Fruit fly (Drosophila melanogaster): Measurements from ENCODE around the gene CG31088.

Gene CG31088

DNA sequence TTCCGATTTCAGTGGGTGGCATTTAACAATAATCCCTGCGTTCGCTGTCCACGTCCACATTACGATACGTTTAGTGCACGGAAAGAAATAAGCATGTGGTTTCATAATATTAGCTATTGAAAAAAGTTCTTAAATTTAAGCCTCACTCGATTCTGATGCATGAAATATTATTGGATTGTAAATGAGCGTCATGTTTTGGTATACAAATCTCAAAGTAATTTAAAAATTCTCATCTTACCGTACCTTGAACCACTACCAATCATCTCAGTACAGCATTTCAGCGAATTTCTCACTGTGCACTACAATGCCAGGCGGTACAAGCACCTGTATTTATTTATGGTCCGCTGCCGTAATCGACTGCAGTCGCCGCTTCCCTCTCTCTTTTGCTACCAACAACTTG is 23.5 kb upstream of the CG31088 start (continued):
- TF ChIP-seq ind (GFP tag; optimal IDR thresholded peaks at IDR 0.05): peak; percentile 81
- no peak for TF ChIP-seq CG3995 (GFP tag; optimal IDR thresholded peaks at IDR 0.05)
- TF ChIP-seq Xrp1 (GFP tag; IDR thresholded peaks at IDR 0.05): no peak
- TF ChIP-seq Sox100B (GFP tag; optimal IDR thresholded peaks at IDR 0.05): peak; percentile 82
- peak; percentile 73 for TF ChIP-seq CG10654 (GFP tag; optimal IDR thresholded peaks at IDR 0.05)
- TF ChIP-seq CG2712 (tag; optimal IDR thresholded peaks at IDR 0.05): peak; percentile 84
- peak; percentile 96 for TF ChIP-seq Ets65A (GFP tag)
- TF ChIP-seq CG12104 (GFP tag; optimal IDR thresholded peaks at IDR 0.05): peak; percentile 53
- no peak for TF ChIP-seq zfh1 (GFP tag; IDR thresholded peaks at IDR 0.05)
- TF ChIP-seq fd64A (GFP tag; optimal IDR thresholded peaks at IDR 0.05): peak; percentile 71
- peak; percentile 61 for TF ChIP-seq sug (tag; optimal IDR thresholded peaks at IDR 0.05)
- TF ChIP-seq wek (GFP tag; optimal IDR thresholded peaks at IDR 0.05): peak; percentile 32
- TF ChIP-seq CG12744 (GFP tag; optimal IDR thresholded peaks at IDR 0.05): peak; percentile 51
- peak; percentile 79 for TF ChIP-seq bab2 (GFP tag; optimal IDR thresholded peaks at IDR 0.05)
- peak; percentile 67 for TF ChIP-seq caup (GFP tag; optimal IDR thresholded peaks at IDR 0.05; ENCODE audit: severe bottlenecking)
- TF ChIP-seq sima (GFP tag; optimal IDR thresholded peaks at IDR 0.05): peak; percentile 42
- peak; percentile 70 for TF ChIP-seq CHES-1-like (GFP tag; optimal IDR thresholded peaks at IDR 0.05)
- peak; percentile 76 for TF ChIP-seq Abd-B (GFP tag; optimal IDR thresholded peaks at IDR 0.05)
- TF ChIP-seq unc-4 (GFP tag; IDR thresholded peaks at IDR 0.05; ENCODE audit: partially characterized antibody): no peak
- TF ChIP-seq CG12769 (tag; optimal IDR thresholded peaks at IDR 0.05): peak; percentile 83
- peak; percentile 75 for TF ChIP-seq BtbVII (GFP tag; optimal IDR thresholded peaks at IDR 0.05)
- peak; percentile 84 for TF ChIP-seq PHDP (tag; optimal IDR thresholded peaks at IDR 0.05)
- peak; percentile 45 for TF ChIP-seq Deaf1 (tag; optimal IDR thresholded peaks at IDR 0.05)
- peak; percentile 87 for TF ChIP-seq CG1603 (tag; optimal IDR thresholded peaks at IDR 0.05)
- peak; percentile 75 for TF ChIP-seq Hmr (GFP tag; optimal IDR thresholded peaks at IDR 0.05)
- TF ChIP-seq CG11695 (GFP tag; IDR thresholded peaks at IDR 0.05): no peak
- TF ChIP-seq seq (GFP tag; IDR thresholded peaks at IDR 0.05): no peak
- TF ChIP-seq CG9797 (GFP tag; optimal IDR thresholded peaks at IDR 0.05): no peak
- peak; percentile 72 for TF ChIP-seq CG15696 (tag; optimal IDR thresholded peaks at IDR 0.05)
- no peak for TF ChIP-seq CG15073 (GFP tag; optimal IDR thresholded peaks at IDR 0.05)
- no peak for TF ChIP-seq CG10565 (GFP tag; optimal IDR thresholded peaks at IDR 0.05)
- TF ChIP-seq oc (tag; optimal IDR thresholded peaks at IDR 0.05): peak; percentile 50
- TF ChIP-seq crol (GFP tag; IDR thresholded peaks at IDR 0.05): no peak
- TF ChIP-seq CG15269 (tag; optimal IDR thresholded peaks at IDR 0.05): peak; percentile 91
- TF ChIP-seq bsh (GFP tag; optimal IDR thresholded peaks at IDR 0.05): peak; percentile 76 to 84
- no peak for TF ChIP-seq Taf1 (GFP tag; IDR thresholded peaks at IDR 0.05)
- peak; percentile 80 for TF ChIP-seq org-1 (GFP tag; optimal IDR thresholded peaks at IDR 0.05)
- TF ChIP-seq Hmx (GFP tag; optimal IDR thresholded peaks at IDR 0.05): no peak
- peak; percentile 67 for TF ChIP-seq CG11398 (GFP tag; optimal IDR thresholded peaks at IDR 0.05)
- peak; percentile 68 for TF ChIP-seq luna (GFP tag; optimal IDR thresholded peaks at IDR 0.05)
- no peak for TF ChIP-seq dan (GFP tag; IDR thresholded peaks at IDR 0.05)
- peak; percentile 85 for TF ChIP-seq Chrac-16 (GFP tag; optimal IDR thresholded peaks at IDR 0.05)
- peak; percentile 53; the same call in 1 of the 3 replicates for TF ChIP-seq croc (GFP tag; conservative IDR thresholded peaks at IDR 0.05)
- TF ChIP-seq trem (tag; optimal IDR thresholded peaks at IDR 0.05): peak; percentile 68
- TF ChIP-seq twi (tag; optimal IDR thresholded peaks at IDR 0.05): peak; percentile 53
- TF ChIP-seq row (GFP tag; IDR thresholded peaks at IDR 0.05): no peak
- TF ChIP-seq Hey (tag; optimal IDR thresholded peaks at IDR 0.05): no peak
- no peak for TF ChIP-seq vnd (GFP tag; IDR thresholded peaks at IDR 0.05; ENCODE audit: partially characterized antibody)
- peak; percentile 78 for TF ChIP-seq CG8388 (GFP tag; optimal IDR thresholded peaks at IDR 0.05)
- no peak for TF ChIP-seq fd102C (GFP tag; optimal IDR thresholded peaks at IDR 0.05)
- TF ChIP-seq Meics (GFP tag; optimal IDR thresholded peaks at IDR 0.05): peak; percentile 82
